Worm (Caenorhabditis elegans): ENCODE measurements around the gene zchc-1A.

ce11 chrX:5226265-5226664, 52.1 kb downstream of the zchc-1A start, which contains the start of gene H28G03.3:
- TF ChIP-seq ref-1 (GFP tag; conservative IDR thresholded peaks at IDR 0.05) (no peak), T22C8.4 (GFP tag; IDR thresholded peaks at IDR 0.05) (no peak), flt-1 (GFP tag; IDR thresholded peaks at IDR 0.05) (no peak), klf-2 (GFP tag; conservative IDR thresholded peaks at IDR 0.05) (no peak), tab-1 (GFP tag; IDR thresholded peaks at IDR 0.05) (no peak), med-1 (GFP tag; optimal IDR thresholded peaks at IDR 0.05; ENCODE audit: insufficient read depth) (no peak), cog-1 (tag; optimal IDR thresholded peaks at IDR 0.05) (no peak)
